Fruit fly (Drosophila melanogaster): ENCODE measurements around the gene CG16974.

- TF ChIP-seq unc-4 (GFP tag; IDR thresholded peaks at IDR 0.05; ENCODE audit: partially characterized antibody) (peak; percentile 98), CG10979 (tag; optimal IDR thresholded peaks at IDR 0.05) (peak; percentile 13)
Observed at dm6 chr2L:13219281-13220092, 27.7 kb upstream of the CG16974 start, which contains the start of the genes CG9426 and mRF1.
